Worm (Caenorhabditis elegans) whole organism, L4 larva: ENCODE data around the gene C55A6.6.

Source experiments
- Y48G9A.11 ChIP-seq: fragments of 200-800 bp; sonication (Bioruptor generic); IDR thresholded peaks from 2 replicates; pipeline ENCODE4 v1.3.6; 2022; ENCODE audit warnings: missing genetic modification reagents, missing genetic modification characterization, missing compliant biosample characterization
- ceh-32 ChIP-seq: sonication (generic microtip); optimal IDR thresholded peaks from 2 replicates; lab custom pipeline; 2016; ENCODE audit warnings: mild to moderate bottlenecking, missing genetic modification characterization, missing compliant biosample characterization; ENCODE audit not compliant: poor library complexity
- dmd-9 ChIP-seq: fragments of 200-800 bp; sonication (Bioruptor generic); IDR thresholded peaks from 2 replicates; pipeline ENCODE4 v1.3.6; 2022; ENCODE audit warnings: missing genetic modification reagents, missing genetic modification characterization, missing compliant biosample characterization
- dve-1 ChIP-seq: sonication (generic microtip); optimal IDR thresholded peaks from 2 replicates; lab custom pipeline; 2017; ENCODE audit warnings: antibody characterized with exemption, mild to moderate bottlenecking, missing genetic modification characterization, missing compliant biosample characterization; ENCODE audit not compliant: insufficient read depth
- mep-1 ChIP-seq: fragments of 150-350 bp; sonication (generic microtip); optimal IDR thresholded peaks from 3 replicates; lab custom pipeline; 2014; ENCODE audit warnings: missing biosample characterization, missing genetic modification characterization
- mxl-2 ChIP-seq: fragments of 200-800 bp; sonication (Bioruptor generic); conservative IDR thresholded peaks from 2 replicates; pipeline ENCODE4 v1.3.6; 2022; ENCODE audit warnings: missing genetic modification reagents, missing genetic modification characterization, missing compliant biosample characterization
- pha-4 ChIP-seq, 2 experiments: fragments of 150-350 bp in 1 of 2; fragments of 200-800 bp in 1 of 2; sonication (Bioruptor generic) in 1 of 2; IDR thresholded peaks in 1 of 2; optimal IDR thresholded peaks in 1 of 2; 2 replicates each; pipeline versions ENCODE4 v1.3.6 to Lab custom; 2014 to 2022; ENCODE audit warnings: missing genetic modification characterization in 2 of 2, missing genetic modification reagents in 2 of 2, missing biosample characterization in 1 of 2, missing compliant biosample characterization in 1 of 2
- unc-130 ChIP-seq: sonication (generic microtip); optimal IDR thresholded peaks from 2 replicates; lab custom pipeline; 2016; ENCODE audit warnings: missing genetic modification reagents, missing genetic modification characterization, missing compliant biosample characterization
- unc-62 ChIP-seq, 3 experiments: fragments of 150-350 bp in 1 of 3; sonication (generic microtip); optimal IDR thresholded peaks in 2 of 3; peaks in 1 of 3; 1 replicate in 1 of 3; 2 replicates in 2 of 3; lab custom pipeline; 2014 to 2017; ENCODE audit warnings: missing biosample characterization in 3 of 3, missing genetic modification characterization in 3 of 3, missing genetic modification reagents in 3 of 3, missing genotype in 1 of 3

DNA sequence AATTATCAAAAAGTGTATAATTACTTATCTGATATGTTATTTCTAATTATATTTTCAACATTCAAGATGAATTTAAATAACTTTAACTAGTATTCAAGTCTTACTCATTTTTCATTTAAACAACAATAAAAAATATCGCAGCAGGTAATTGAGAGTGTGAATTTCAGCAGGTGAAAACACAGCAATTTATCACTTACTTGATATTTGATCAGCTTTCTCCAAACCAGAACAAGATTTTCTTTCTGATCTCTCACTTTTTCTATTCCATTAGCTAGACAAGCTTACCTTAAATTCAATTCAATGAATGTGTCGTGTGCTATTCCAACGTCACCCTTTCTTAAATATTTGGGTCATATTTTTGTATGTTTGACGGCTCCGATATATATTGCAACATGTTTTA, 29.0 kb downstream of the C55A6.6 start, which contains the start of gene srh-1:
- TF ChIP-seq ceh-32 (no peak), mep-1 (no peak), unc-130 (no peak), Y48G9A.11 (GFP tag; lab: Robert Waterston, UW) (no peak), unc-62 (GFP tag; optimal IDR thresholded peaks at IDR 0.05 in 1 of 2; lab: Kevin White, UChicago) (no peak), unc-62 (tag; optimal IDR thresholded peaks at IDR 0.05; lab: Kevin White, UChicago) (no peak), dmd-9 (no peak), pha-4 (GFP tag; IDR thresholded peaks at IDR 0.05; lab: Robert Waterston, UW) (no peak), pha-4 (tag; optimal IDR thresholded peaks at IDR 0.05; lab: Kevin White, UChicago) (no peak), mxl-2 (GFP tag; lab: Robert Waterston, UW) (no peak), dve-1 (tag; lab: Kevin White, UChicago) (no peak)
